Fruit fly (Drosophila melanogaster) whole organism, wandering third instar larva: Measurements from ENCODE around the gene Atg4a.

ENCODE experiments used
- Dif ChIP-seq: fragments of 200-275, 200-300 bp; sonication (Bioruptor generic); optimal IDR thresholded peaks from 2 replicates; lab custom pipeline; 2018; ENCODE audit warnings: missing biosample characterization, missing genetic modification characterization; ENCODE audit not compliant: partially characterized antibody
- Hr83 ChIP-seq: fragments of 200-300 bp; sonication (Bioruptor generic); optimal IDR thresholded peaks from 2 replicates; lab custom pipeline; 2016; ENCODE audit warnings: missing biosample characterization, mild to moderate bottlenecking, missing genetic modification characterization, moderate library complexity; ENCODE audit not compliant: poor library complexity, severe bottlenecking
- OdsH ChIP-seq: fragments of 200-800 bp; sonication (Bioruptor generic); optimal IDR thresholded peaks from 2 replicates; lab custom pipeline; 2016; ENCODE audit warnings: missing biosample characterization, mild to moderate bottlenecking, missing genetic modification characterization
- Rel ChIP-seq, 2 experiments: fragments of 200-800 bp; sonication (Bioruptor generic) in 1 of 2; optimal IDR thresholded peaks; 2 replicates in 1 of 2; 3 replicates in 1 of 2; lab custom pipeline; 2016 to 2019; ENCODE audit warnings: mild to moderate bottlenecking in 2 of 2, missing biosample characterization in 2 of 2, missing genetic modification characterization in 2 of 2, moderate library complexity in 1 of 2
- brk ChIP-seq: fragments of 200-800 bp; sonication (Bioruptor generic); optimal IDR thresholded peaks from 2 replicates; lab custom pipeline; 2016; ENCODE audit warnings: missing biosample characterization, mild to moderate bottlenecking, missing genetic modification characterization

DNA sequence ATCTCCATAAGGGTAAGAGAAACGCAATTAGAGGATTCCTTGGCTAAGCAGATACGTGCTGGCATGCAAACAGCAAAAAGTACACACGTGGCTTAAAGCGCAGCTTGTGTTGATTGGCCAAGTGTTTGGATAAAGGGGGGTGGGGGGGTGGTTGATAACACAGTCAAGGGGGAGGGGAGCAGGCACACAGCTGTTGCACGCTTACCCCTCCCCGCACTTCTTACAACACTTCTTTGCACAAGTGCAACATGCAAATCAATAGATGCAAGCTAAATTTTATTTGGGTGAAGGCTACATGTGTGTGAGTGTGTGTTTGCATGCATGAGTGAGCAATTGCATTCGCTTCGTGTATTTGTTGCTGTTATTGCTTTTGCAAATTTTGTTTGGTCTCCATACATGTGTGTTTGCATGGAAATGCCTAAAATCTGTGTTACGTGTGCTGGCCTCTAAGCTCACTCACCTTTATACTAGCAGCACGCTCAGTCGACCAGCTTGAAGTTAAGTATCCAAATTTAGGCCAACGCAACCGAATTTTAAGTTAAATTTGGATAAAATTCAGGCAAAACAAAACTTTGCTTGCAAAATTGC is 47.7 kb downstream of the Atg4a start:
- TF ChIP-seq OdsH (no peak), Dif (GFP tag; lab: Kevin White, UChicago) (no peak), Rel (GFP tag; optimal IDR thresholded peaks at IDR 0.05; lab: Kevin White, UChicago) (no peak), Rel (tag; optimal IDR thresholded peaks at IDR 0.05; lab: Kevin White, UChicago) (no peak), Hr83 (GFP tag; lab: Kevin White, UChicago) (no peak), brk (no peak)
